Worm (Caenorhabditis elegans): ENCODE data around the gene madf-1.

The madf-1 gene

ce11 chrIV:796521-797073, 35.1 kb downstream of the madf-1 start, which contains the start of the genes F56B3.11 and ech-5:
Gene F56B3.11 (minus strand): TSS chrIV:796571.
Gene ech-5 (plus strand): TSS chrIV:797023.
- peak; percentile 80 for TF ChIP-seq W03F9.2 (tag; optimal IDR thresholded peaks at IDR 0.05)
- peak; percentile 6 for TF ChIP-seq him-1 (tag; optimal IDR thresholded peaks at IDR 0.05)
- no peak for TF ChIP-seq dao-5 (tag; optimal IDR thresholded peaks at IDR 0.05)

ce11 chrIV:795383-795872, 36.3 kb downstream of the madf-1 start, which contains the start of gene skr-18:
Gene skr-18 (minus strand): TSS chrIV:795433.
- no peak for TF ChIP-seq dao-5 (tag; optimal IDR thresholded peaks at IDR 0.05)

- no peak for TF ChIP-seq W03F9.2 (tag; optimal IDR thresholded peaks at IDR 0.05)
These were observed 37.4 kb downstream of the madf-1 start, which contains the start of gene F56B3.4 for ce11 chrIV:794275-794674. Gene F56B3.4 (minus strand): TSS chrIV:794275.

- TF ChIP-seq dao-5 (tag; optimal IDR thresholded peaks at IDR 0.05) (no peak), him-1 (tag; optimal IDR thresholded peaks at IDR 0.05) (no peak)
These were observed 43.9 kb downstream of the madf-1 start, which contains the start of gene F56B3.6 for ce11 chrIV:787755-788154. Gene F56B3.6 (plus strand): TSS chrIV:788055.

ce11 chrIV:782393-782792, 49.3 kb downstream of the madf-1 start:
- TF ChIP-seq him-1 (tag; optimal IDR thresholded peaks at IDR 0.05) (no peak), W03F9.2 (tag; optimal IDR thresholded peaks at IDR 0.05) (no peak), dao-5 (tag; optimal IDR thresholded peaks at IDR 0.05) (no peak)
